Fruit fly (Drosophila melanogaster) whole organism, adult: ENCODE measurements around the gene RpL7-like.

Source experiments
- CG14711 ChIP-seq: fragments of 200-800 bp; sonication (Bioruptor generic); optimal IDR thresholded peaks from 2 replicates; lab custom pipeline; 2018; ENCODE audit warnings: missing biosample characterization, mild to moderate bottlenecking, missing genetic modification characterization, moderate library complexity
- CG33017 ChIP-seq: fragments of 200-800 bp; sonication (Bioruptor generic); optimal IDR thresholded peaks from 2 replicates; lab custom pipeline; 2018; ENCODE audit warnings: missing biosample characterization, mild to moderate bottlenecking, missing genetic modification characterization, moderate library complexity
- CG7045 ChIP-seq: fragments of 200-800 bp; sonication (Bioruptor generic); optimal IDR thresholded peaks from 2 replicates; lab custom pipeline; 2017; ENCODE audit warnings: missing biosample characterization, mild to moderate bottlenecking, missing genetic modification characterization
- Clk ChIP-seq: fragments of 200-800 bp; sonication (Bioruptor generic); optimal IDR thresholded peaks from 2 replicates; lab custom pipeline; 2017; ENCODE audit warnings: missing biosample characterization, missing genetic modification characterization
- Crg-1 ChIP-seq: fragments of 200-800 bp; sonication (Bioruptor generic); optimal IDR thresholded peaks from 2 replicates; lab custom pipeline; 2016; ENCODE audit warnings: missing biosample characterization, missing genetic modification characterization
- bab1 ChIP-seq: fragments of 200-800 bp; sonication (Bioruptor generic); optimal IDR thresholded peaks from 3 replicates; lab custom pipeline; 2019; ENCODE audit warnings: missing biosample characterization, mild to moderate bottlenecking, missing genetic modification characterization, moderate library complexity
- cic ChIP-seq: fragments of 200-800 bp; sonication (Bioruptor generic); optimal IDR thresholded peaks from 2 replicates; lab custom pipeline; 2017; ENCODE audit warnings: missing biosample characterization, mild to moderate bottlenecking, missing genetic modification characterization, moderate library complexity
- ovo ChIP-seq: fragments of 200-800 bp; sonication (Bioruptor generic); optimal IDR thresholded peaks from 2 replicates; lab custom pipeline; 2016; ENCODE audit warnings: missing biosample characterization, missing genetic modification characterization
- pad ChIP-seq: fragments of 200-800 bp; sonication (Bioruptor generic); optimal IDR thresholded peaks from 3 replicates; lab custom pipeline; 2017; ENCODE audit warnings: missing biosample characterization, missing genetic modification characterization, mild to moderate bottlenecking, moderate library complexity, missing genetic modification reagents
- tj ChIP-seq: fragments of 200-800 bp; sonication (Bioruptor generic); optimal IDR thresholded peaks from 3 replicates; lab custom pipeline; 2017; ENCODE audit warnings: missing biosample characterization, mild to moderate bottlenecking, missing genetic modification characterization, moderate library complexity
- toe ChIP-seq: fragments of 200-800 bp; sonication (Bioruptor generic); optimal IDR thresholded peaks from 2 replicates; lab custom pipeline; 2016; ENCODE audit warnings: missing biosample characterization, missing genetic modification characterization

- TF ChIP-seq ovo (GFP tag; lab: Kevin White, UChicago) (no peak), cic (GFP tag; lab: Kevin White, UChicago) (no peak), CG14711 (tag; lab: Kevin White, UChicago) (no peak), CG33017 (no peak), tj (GFP tag; lab: Kevin White, UChicago) (no peak), bab1 (GFP tag; lab: Kevin White, UChicago) (no peak), toe (GFP tag; lab: Kevin White, UChicago) (no peak), CG7045 (no peak), Crg-1 (GFP tag; lab: Kevin White, UChicago) (no peak), Clk (GFP tag; lab: Kevin White, UChicago) (no peak), pad (GFP tag; lab: Kevin White, UChicago) (no peak)
Measured at dm6 chr2L:12092041-12092440, 35.9 kb downstream of the RpL7-like start.
